Worm (Caenorhabditis elegans) whole organism, L4/young adult: ENCODE results near the gene srv-29.
"Not testable (repeated sequence)": the region's sequence is repeated elsewhere in the genome, so short reads cannot be mapped to it uniquely, and the experiment has no call there.

Experiments
- W03F9.2 ChIP-seq: fragments of 150-350 bp; optimal IDR thresholded peaks from 2 replicates; lab custom pipeline; 2014; ENCODE audit warnings: missing biosample characterization, missing genetic modification characterization
- dao-5 ChIP-seq: sonication (generic microtip); optimal IDR thresholded peaks from 2 replicates; lab custom pipeline; 2016; ENCODE audit warnings: missing genotype, missing genetic modification characterization, moderate library complexity, missing compliant biosample characterization
- him-1 ChIP-seq: sonication (generic microtip); optimal IDR thresholded peaks from 2 replicates; lab custom pipeline; 2016; ENCODE audit warnings: missing genotype, missing genetic modification reagents, missing genetic modification characterization, missing compliant biosample characterization

srv-29 gene

DNA sequence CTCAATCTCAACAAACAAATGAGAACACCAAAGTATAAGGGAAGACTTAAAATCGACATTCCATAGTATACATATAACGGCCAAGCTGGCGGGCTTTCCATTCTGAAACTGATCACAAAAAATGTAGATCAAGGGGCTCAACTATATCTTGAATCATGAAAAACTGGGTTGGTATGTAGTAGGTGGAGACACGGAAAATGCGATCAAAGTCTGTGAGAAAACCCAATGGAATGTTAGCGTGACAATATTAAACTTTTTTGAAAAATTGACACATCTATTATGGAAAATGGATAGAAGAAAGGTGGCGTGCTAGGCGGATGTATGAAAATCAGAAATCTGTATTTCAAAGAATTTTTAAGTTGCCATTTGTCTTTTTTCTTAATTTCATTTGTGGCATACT is 3.2 kb downstream of the srv-29 start, which contains the start of gene srv-28:
TSS of gene srv-28 (minus strand) at position 101 of the 400 bp plus-strand sequence.
- TF ChIP-seq dao-5 (tag; lab: Kevin White, UChicago) (no peak), W03F9.2 (tag; lab: Kevin White, UChicago) (no peak), him-1 (tag; lab: Kevin White, UChicago) (no peak)

DNA sequence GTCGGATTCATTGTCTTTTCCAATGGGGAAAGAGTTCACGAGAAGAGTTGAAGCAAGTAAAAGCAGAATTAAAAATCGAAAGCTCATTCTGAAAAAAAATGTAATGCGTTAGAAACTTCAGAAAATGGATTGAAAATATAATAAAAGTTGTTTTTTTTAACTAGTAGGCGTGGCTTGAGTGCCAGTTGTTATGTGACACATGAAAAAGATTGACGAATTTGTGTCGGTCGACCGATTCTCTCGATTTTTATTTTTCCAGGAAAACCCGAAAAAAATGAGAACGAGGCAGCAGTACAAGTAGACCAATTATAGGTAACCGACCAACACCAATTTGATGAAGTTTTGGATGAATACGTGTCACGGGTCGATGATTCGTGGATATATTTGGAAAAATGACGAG is 6.7 kb downstream of the srv-29 start, which contains the start of gene nlp-16:
TSS of gene nlp-16 (minus strand) at position 101 of the 400 bp plus-strand sequence.
- no peak for TF ChIP-seq dao-5 (tag; lab: Kevin White, UChicago)
- TF ChIP-seq him-1 (tag; lab: Kevin White, UChicago): no peak
- no peak for TF ChIP-seq W03F9.2 (tag; lab: Kevin White, UChicago)

DNA sequence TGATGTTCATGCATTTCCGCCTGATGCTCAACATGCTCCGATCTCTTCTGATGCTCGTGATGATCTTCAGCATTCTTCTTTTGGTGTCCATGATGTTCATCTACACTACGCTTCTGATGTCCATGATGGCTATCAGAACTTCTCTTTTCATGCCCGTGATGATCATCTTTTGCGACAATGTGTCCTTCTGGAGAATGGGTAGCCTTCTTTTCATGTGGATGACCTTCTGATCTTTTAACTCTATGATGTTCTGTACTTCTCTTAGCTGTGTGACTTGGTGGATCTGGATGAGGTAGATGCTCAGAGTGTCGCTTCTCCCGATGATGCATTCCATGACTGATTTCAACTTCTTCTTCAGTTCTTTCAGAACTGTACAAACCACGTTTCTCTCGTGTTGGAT is 7.4 kb downstream of the srv-29 start:
- TF ChIP-seq W03F9.2 (tag; lab: Kevin White, UChicago) (no peak), dao-5 (tag; lab: Kevin White, UChicago) (no peak), him-1 (tag; lab: Kevin White, UChicago) (no peak)

DNA sequence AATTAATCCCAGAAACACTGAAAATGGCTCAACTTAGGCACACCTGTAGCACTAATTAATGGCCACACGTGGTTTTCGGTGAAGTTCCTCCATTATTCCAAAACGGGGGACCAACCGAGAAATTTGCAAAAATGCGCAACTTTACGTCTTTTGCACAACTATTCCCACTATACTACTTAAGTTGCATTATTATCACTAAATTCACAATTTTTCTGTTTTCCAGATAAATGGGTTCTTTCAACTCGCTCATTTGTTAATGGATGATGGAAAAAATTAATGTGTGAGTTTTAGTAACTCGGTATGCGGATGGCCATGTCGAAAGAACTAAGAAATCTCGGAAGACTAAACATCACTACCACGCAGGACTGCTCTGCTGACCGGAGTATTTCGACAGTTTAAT is 11.8 kb downstream of the srv-29 start, which contains the start of gene T13A10.64:
TSS of gene T13A10.64 (plus strand) at position 301 of the 400 bp plus-strand sequence.
- TF ChIP-seq W03F9.2 (tag; lab: Kevin White, UChicago): no peak
- TF ChIP-seq him-1 (tag; lab: Kevin White, UChicago): no peak
- no peak for TF ChIP-seq dao-5 (tag; lab: Kevin White, UChicago)

DNA sequence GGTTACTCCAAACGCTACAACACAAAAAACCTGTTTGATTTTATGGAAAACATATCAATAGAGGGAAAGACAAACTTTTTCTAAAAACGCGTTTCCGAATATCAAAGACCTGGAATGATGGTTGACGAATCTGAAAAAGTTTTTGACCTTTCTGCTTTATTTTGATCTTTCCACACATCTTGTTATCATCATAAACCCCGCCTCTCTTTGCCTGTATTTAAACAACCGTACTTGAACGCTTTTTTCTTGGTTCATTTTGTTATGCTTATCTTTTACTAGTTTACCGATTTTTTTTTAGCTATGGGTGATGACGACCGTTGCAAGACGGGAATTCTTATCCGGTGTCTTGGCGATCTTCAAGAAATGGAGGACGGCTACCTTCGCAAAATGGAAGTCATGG is 13.4 kb downstream of the srv-29 start, which contains the start of gene T13A10.2:
TSS of gene T13A10.2 (plus strand) at position 301 of the 400 bp plus-strand sequence.
- not testable (repeated sequence) for TF ChIP-seq him-1, W03F9.2, dao-5 (tag; lab: Kevin White, UChicago)

DNA sequence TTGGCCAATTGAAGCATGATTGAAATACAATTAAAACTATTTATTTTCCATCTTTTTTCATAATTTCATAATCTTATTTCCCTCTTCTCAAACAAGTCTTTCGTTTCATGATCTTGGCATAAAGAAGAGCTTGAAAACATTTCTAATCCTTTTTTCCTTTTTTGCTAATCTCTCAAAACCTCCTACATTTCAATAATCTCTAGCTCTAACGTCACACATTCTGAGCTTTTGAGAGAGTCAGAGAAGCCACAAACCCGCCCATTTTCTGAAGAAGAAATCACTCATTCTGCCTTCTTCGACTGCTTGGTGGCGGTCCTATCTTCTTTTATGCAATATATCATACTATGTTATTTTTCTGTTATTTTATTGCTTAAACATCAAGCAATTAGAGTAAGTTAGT is 16.8 kb downstream of the srv-29 start, which contains the start of gene F58F9.1:
TSS of gene F58F9.1 (plus strand) at position 251 of the 400 bp plus-strand sequence.
- TF ChIP-seq W03F9.2 (tag; lab: Kevin White, UChicago) (no peak), dao-5 (tag; lab: Kevin White, UChicago) (no peak), him-1 (tag; lab: Kevin White, UChicago) (no peak)

DNA sequence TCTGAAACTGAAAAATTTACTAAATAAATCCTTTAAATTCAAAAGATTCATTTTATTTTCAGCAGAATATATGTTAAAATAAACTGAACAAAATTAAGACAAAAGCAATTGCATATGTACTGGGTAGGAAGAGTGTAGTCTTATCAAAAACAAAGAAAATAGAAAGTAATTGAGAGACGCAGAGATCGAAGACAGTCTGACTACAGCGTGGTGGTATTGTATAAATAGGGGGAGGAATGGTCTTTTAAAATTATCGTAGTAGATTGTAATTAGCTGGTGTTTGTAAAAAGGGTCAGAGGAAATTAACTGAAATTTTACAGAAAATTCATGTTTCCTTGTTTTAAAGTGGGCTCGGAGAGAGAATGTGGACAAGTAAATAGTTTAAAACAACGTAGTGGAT is 17.9 kb downstream of the srv-29 start, which contains the start of gene acox-3:
TSS of gene acox-3 (minus strand) at position 7 of the 400 bp plus-strand sequence.
- TF ChIP-seq W03F9.2 (tag; lab: Kevin White, UChicago) (no peak), him-1 (tag; lab: Kevin White, UChicago) (no peak), dao-5 (tag; lab: Kevin White, UChicago) (no peak)

DNA sequence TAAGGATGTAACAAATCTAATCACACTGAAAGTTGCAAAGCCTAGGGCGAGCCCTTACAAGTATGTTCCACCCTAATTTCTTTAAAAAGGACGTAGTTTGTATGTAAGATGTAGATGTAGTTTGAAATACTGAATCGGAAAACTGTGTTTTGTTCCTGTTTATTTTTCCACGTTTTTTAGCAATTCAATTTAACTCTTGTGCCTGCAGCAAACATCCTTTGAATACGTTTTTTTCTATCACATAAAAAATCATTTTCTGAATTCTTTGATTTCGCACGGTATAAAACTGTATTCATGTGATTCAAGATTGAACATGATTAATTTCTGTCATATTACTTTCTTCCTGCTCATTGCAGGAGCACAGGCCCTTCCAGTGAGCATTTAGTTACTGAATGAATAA is 26.4 kb downstream of the srv-29 start, which contains the start of gene F58F9.9:
TSS of gene F58F9.9 (plus strand) at position 301 of the 400 bp plus-strand sequence.
- no peak for TF ChIP-seq dao-5 (tag; lab: Kevin White, UChicago)
- TF ChIP-seq him-1 (tag; lab: Kevin White, UChicago): no peak
- no peak for TF ChIP-seq W03F9.2 (tag; lab: Kevin White, UChicago)

DNA sequence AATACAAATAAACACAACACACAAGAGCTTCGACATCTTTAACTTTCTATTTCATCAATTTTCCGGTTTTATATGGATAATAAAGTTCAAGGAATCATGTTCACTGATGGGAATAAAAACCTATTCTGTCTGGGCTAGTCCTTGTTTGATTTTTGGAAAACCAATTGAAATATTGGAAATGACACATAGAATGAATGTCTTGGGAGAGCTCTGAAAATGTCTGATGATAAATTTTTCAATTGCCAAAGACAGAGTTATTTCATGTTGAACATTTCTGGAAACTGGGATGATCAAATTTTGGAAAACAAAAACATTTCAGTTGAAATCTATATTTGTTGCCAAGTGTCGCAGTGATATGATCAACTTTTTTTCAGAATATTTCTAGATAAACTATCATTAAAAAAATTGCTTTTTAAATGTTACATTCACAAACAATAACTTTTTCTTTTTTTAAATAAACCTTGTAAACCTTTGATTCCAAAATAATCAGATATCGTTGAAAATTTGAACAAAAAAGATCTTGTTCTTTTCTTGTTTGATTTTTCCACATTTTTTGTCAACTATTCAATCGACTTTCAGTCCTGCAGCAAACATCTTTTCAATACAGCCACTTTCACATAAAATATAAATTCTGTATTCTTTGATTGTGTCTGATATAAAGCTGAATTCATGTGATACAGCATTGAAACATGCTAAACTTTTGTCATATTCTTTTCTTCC is 28.7 kb downstream of the srv-29 start, which contains the start of the genes F58F9.6 and F58F9.8:
TSS of gene F58F9.6 (minus strand) at position 101 of the 720 bp plus-strand sequence.
TSS of gene F58F9.8 (plus strand) at position 670 of the 720 bp plus-strand sequence.
- TF ChIP-seq dao-5 (tag; lab: Kevin White, UChicago) (no peak), him-1 (tag; lab: Kevin White, UChicago) (no peak), W03F9.2 (tag; lab: Kevin White, UChicago) (no peak)

DNA sequence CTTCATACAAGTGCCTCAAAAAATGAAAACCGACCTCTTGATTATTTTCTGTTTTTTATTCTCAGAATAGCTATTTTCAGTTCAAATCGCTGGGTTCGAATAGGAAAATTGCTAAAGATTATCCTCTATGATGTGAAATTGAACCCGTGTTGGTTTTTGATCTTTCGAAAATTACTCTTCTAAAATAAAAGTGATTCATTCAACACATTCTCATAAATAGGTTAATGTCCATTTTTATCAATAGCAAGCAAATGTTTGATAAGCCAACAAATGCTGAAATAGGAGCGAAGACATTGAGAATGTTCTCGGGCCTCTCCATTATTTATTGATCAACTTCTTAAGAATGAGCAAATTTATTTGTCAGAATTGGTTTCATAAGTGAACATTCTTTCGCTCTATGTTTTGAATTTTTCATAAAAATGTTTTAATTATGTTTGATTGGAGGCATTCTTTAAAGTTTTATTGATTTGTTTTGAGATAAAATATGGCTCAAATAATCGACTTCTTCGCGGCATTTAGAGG is 33.6 kb downstream of the srv-29 start, which contains the start of gene F58F9.3:
TSS of gene F58F9.3 (plus strand) at position 472 of the 522 bp plus-strand sequence.
- TF ChIP-seq W03F9.2 (tag; lab: Kevin White, UChicago) (no peak), him-1 (tag; lab: Kevin White, UChicago) (no peak), dao-5 (tag; lab: Kevin White, UChicago) (no peak)

DNA sequence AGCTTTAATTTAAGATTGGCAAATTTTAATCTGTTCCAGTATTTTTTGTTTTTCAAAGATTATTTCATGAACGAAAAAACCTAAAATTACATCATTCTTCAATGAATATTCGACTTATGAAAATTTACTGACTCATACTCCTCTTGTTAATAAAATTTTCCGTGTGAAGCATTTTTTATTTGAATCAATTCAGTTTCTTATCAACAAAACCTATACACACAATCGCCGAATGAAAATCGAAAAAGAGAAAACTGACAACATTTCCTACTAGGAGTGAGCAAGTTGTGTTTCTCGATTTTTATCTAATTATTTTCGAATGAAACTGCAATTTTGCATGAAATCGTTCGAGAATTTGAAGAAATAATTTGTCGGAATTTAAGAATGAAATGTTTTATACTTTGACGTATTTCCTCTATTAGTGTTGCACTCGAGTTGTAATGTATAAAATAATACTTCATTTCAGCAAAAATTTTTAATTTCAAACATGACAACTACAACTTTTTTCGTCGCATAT is 35.8 kb downstream of the srv-29 start, which contains the start of gene F58F9.4:
TSS of gene F58F9.4 (plus strand) at position 464 of the 514 bp plus-strand sequence.
- TF ChIP-seq dao-5 (tag; lab: Kevin White, UChicago) (no peak), him-1 (tag; lab: Kevin White, UChicago) (no peak), W03F9.2 (tag; lab: Kevin White, UChicago) (no peak)

DNA sequence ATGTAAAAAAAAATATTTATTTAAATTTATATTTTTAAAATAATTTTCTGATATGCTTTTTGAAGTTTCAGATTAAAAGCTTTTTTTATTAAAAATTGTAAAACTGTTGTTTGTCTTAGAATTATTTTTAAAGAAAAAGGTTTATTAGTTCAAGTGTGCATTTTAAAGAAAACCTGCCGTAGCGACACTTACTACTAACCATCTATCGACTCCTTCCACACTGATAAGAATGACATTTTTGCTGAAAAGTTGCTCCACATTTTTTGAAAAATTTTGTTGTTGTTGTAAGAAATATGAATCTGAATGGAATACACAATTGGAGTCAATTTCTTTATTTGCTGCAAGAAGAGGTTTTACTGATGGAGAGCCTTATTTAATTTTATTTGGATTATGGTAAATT is 38.4 kb downstream of the srv-29 start, which contains the start of gene C49A9.1:
TSS of gene C49A9.1 (plus strand) at position 217 of the 400 bp plus-strand sequence.
- no peak for TF ChIP-seq W03F9.2 (tag; lab: Kevin White, UChicago)
- TF ChIP-seq him-1 (tag; lab: Kevin White, UChicago): no peak
- TF ChIP-seq dao-5 (tag; lab: Kevin White, UChicago): no peak
